Fruit fly (Drosophila melanogaster) whole organism, wandering third instar larva: ENCODE results near the gene CG12590.

Experiments used
- Dfd ChIP-seq: fragments of >200 bp; optimal IDR thresholded peaks from 2 replicates; lab custom pipeline; 2017; ENCODE audit warnings: missing biosample characterization, missing genetic modification characterization
- HLH106 ChIP-seq: fragments of 200-800 bp; optimal IDR thresholded peaks from 3 replicates; lab custom pipeline; 2019; ENCODE audit warnings: missing biosample characterization, mild to moderate bottlenecking, missing genetic modification characterization, moderate library complexity
- Mio ChIP-seq: sonication (Bioruptor generic); optimal IDR thresholded peaks from 2 replicates; lab custom pipeline; 2016; ENCODE audit warnings: missing biosample characterization, missing genetic modification characterization
- br ChIP-seq: fragments of 200-800 bp; sonication (Bioruptor generic); optimal IDR thresholded peaks from 2 replicates; lab custom pipeline; 2016; ENCODE audit warnings: missing biosample characterization, missing genetic modification characterization
- brk ChIP-seq: fragments of 200-800 bp; sonication (Bioruptor generic); optimal IDR thresholded peaks from 2 replicates; lab custom pipeline; 2016; ENCODE audit warnings: missing biosample characterization, mild to moderate bottlenecking, missing genetic modification characterization
- dmrt93B ChIP-seq: fragments of 200-800 bp; sonication (Bioruptor generic); optimal IDR thresholded peaks from 2 replicates; lab custom pipeline; 2018; ENCODE audit warnings: missing biosample characterization, mild to moderate bottlenecking, missing genetic modification characterization
- h ChIP-seq: fragments of 200-800 bp; sonication (Bioruptor generic); optimal IDR thresholded peaks from 3 replicates; lab custom pipeline; 2016; ENCODE audit warnings: missing biosample characterization, mild to moderate bottlenecking, missing genetic modification characterization
- lola ChIP-seq: fragments of >200 bp; optimal IDR thresholded peaks from 2 replicates; lab custom pipeline; 2017; ENCODE audit warnings: missing biosample characterization, missing genetic modification characterization
- psq ChIP-seq: fragments of 200-800 bp; sonication (Bioruptor generic); optimal IDR thresholded peaks from 3 replicates; lab custom pipeline; 2017; ENCODE audit warnings: missing biosample characterization, mild to moderate bottlenecking, missing genetic modification characterization, moderate library complexity
- usp ChIP-seq: fragments of >200 bp; optimal IDR thresholded peaks from 2 replicates; lab custom pipeline; 2017; ENCODE audit warnings: missing biosample characterization, missing genetic modification characterization

- TF ChIP-seq usp: no peak
- TF ChIP-seq Dfd (GFP tag; lab: Kevin White, UChicago): no peak
- TF ChIP-seq HLH106 (tag; lab: Kevin White, UChicago): no peak
- no peak for TF ChIP-seq brk (GFP tag; lab: Kevin White, UChicago)
- TF ChIP-seq h (GFP tag; lab: Kevin White, UChicago): no peak
- no peak for TF ChIP-seq dmrt93B (GFP tag; lab: Kevin White, UChicago)
- no peak for TF ChIP-seq lola (GFP tag; lab: Kevin White, UChicago)
- TF ChIP-seq br: no peak
- no peak for TF ChIP-seq Mio
- TF ChIP-seq psq (GFP tag; lab: Kevin White, UChicago): no peak
These were observed 33.6 kb upstream of the CG12590 start for dm6 chr3R:5125832-5126231.
